Worm (Caenorhabditis elegans) whole organism, mixed stage, embryonic: Measurements from ENCODE around the gene col-19.

Experiments used
- blmp-1 ChIP-seq: fragments of 150-350 bp; optimal IDR thresholded peaks from 2 replicates; lab custom pipeline; 2014; ENCODE audit warnings: missing biosample characterization, missing genetic modification characterization
- ces-1 ChIP-seq: fragments of 150-350 bp; optimal IDR thresholded peaks from 2 replicates; lab custom pipeline; 2014; ENCODE audit warnings: missing biosample characterization, missing genetic modification reagents, missing genetic modification characterization
- lsy-2 ChIP-seq: fragments of 150-350 bp; optimal IDR thresholded peaks from 2 replicates; lab custom pipeline; 2014; ENCODE audit warnings: missing biosample characterization, missing genetic modification characterization
- nhr-2 ChIP-seq: fragments of 150-350 bp; optimal IDR thresholded peaks from 2 replicates; lab custom pipeline; 2014; ENCODE audit warnings: missing biosample characterization, missing genetic modification characterization
- pha-4 ChIP-seq: fragments of 150-350 bp; optimal IDR thresholded peaks from 2 replicates; lab custom pipeline; 2018; ENCODE audit warnings: missing biosample characterization, missing genetic modification reagents, missing genetic modification characterization
- unc-120 ChIP-seq: sonication (generic microtip); optimal IDR thresholded peaks from 2 replicates; lab custom pipeline; 2017; ENCODE audit warnings: missing genetic modification characterization, missing compliant biosample characterization; ENCODE audit not compliant: poor library complexity, severe bottlenecking

ce11 chrX:467338-467823 lies 45.9 kb downstream of the col-19 start:
- TF ChIP-seq lsy-2 (tag; lab: Kevin White, UChicago): no peak
- no peak for TF ChIP-seq ces-1 (GFP tag; lab: Kevin White, UChicago)
- TF ChIP-seq pha-4 (tag; lab: Kevin White, UChicago): no peak
- no peak for TF ChIP-seq nhr-2 (tag; lab: Kevin White, UChicago)
- TF ChIP-seq blmp-1 (tag; lab: Kevin White, UChicago): no peak
- TF ChIP-seq unc-120 (tag; lab: Kevin White, UChicago): no peak
